Worm (Caenorhabditis elegans) whole organism, L1 larva: ENCODE data around the gene gipc-2.

Experiments
- C04F5.9 ChIP-seq: sonication (generic microtip); optimal IDR thresholded peaks from 2 replicates; lab custom pipeline; 2016; ENCODE audit warnings: missing genetic modification characterization, missing compliant biosample characterization
- C16A3.4 ChIP-seq: fragments of 150-350 bp; optimal IDR thresholded peaks from 2 replicates; lab custom pipeline; 2014; ENCODE audit warnings: missing biosample characterization, missing genetic modification characterization
- aha-1 ChIP-seq: fragments of 150-350 bp; optimal IDR thresholded peaks from 2 replicates; lab custom pipeline; 2014; ENCODE audit warnings: missing biosample characterization, missing genetic modification characterization
- aly-2 ChIP-seq: fragments of 150-350 bp; optimal IDR thresholded peaks from 2 replicates; lab custom pipeline; 2014; ENCODE audit warnings: missing biosample characterization, missing genetic modification characterization
- ceh-8 ChIP-seq: fragments of 200-800 bp; sonication (Bioruptor generic); optimal IDR thresholded peaks from 2 replicates; lab custom pipeline; 2018; ENCODE audit warnings: mild to moderate bottlenecking, missing genetic modification characterization, moderate library complexity, missing compliant biosample characterization
- ces-1 ChIP-seq: fragments of 150-350 bp; optimal IDR thresholded peaks from 2 replicates; lab custom pipeline; 2014; ENCODE audit warnings: missing biosample characterization, missing genetic modification reagents, missing genetic modification characterization
- dpl-1 ChIP-seq, 3 experiments: fragments of 150-350 bp in 2 of 3; sonication (generic microtip) in 1 of 3; optimal IDR thresholded peaks; 2 replicates each; lab custom pipeline; 2014 to 2017; ENCODE audit warnings: missing biosample characterization in 3 of 3, missing genetic modification characterization in 3 of 3, missing genetic modification reagents in 3 of 3
- dsc-1 ChIP-seq: sonication (generic microtip); optimal IDR thresholded peaks from 2 replicates; lab custom pipeline; 2016; ENCODE audit warnings: mild to moderate bottlenecking, missing genetic modification characterization, missing compliant biosample characterization
- efl-1 ChIP-seq, 4 experiments: fragments of 150-350 bp; optimal IDR thresholded peaks in 3 of 4; peaks in 1 of 4; 1 replicate in 1 of 4; 2 replicates in 3 of 4; lab custom pipeline; 2014; ENCODE audit warnings: missing biosample characterization in 2 of 4, missing genetic modification characterization in 2 of 4, missing genetic modification reagents in 2 of 4
- egl-27 ChIP-seq, 2 experiments: fragments of 150-350 bp in 1 of 2; sonication (generic microtip); optimal IDR thresholded peaks; 3 replicates each; lab custom pipeline; 2017 to 2018; ENCODE audit warnings: missing biosample characterization in 2 of 2, missing genetic modification characterization in 2 of 2, missing genetic modification reagents in 2 of 2
- elt-2 ChIP-seq: sonication (generic microtip); optimal IDR thresholded peaks from 2 replicates; lab custom pipeline; 2016; ENCODE audit warnings: missing genetic modification characterization, mild to moderate bottlenecking, inconsistent platforms, missing compliant biosample characterization, missing genetic modification reagents
- elt-3 ChIP-seq, 6 experiments: fragments of 150-350 bp in 1 of 6; sonication (generic microtip); optimal IDR thresholded peaks; 2 replicates each; lab custom pipeline; 2017 to 2018; ENCODE audit warnings: missing biosample characterization in 6 of 6, missing genetic modification characterization in 6 of 6, inconsistent platforms in 1 of 6
- fkh-10 ChIP-seq: sonication (generic microtip); optimal IDR thresholded peaks from 2 replicates; lab custom pipeline; 2017; ENCODE audit warnings: missing biosample characterization, missing genetic modification reagents, missing genetic modification characterization
- fkh-4 ChIP-seq: sonication (generic microtip); optimal IDR thresholded peaks from 2 replicates; lab custom pipeline; 2016; ENCODE audit warnings: missing compliant biosample characterization, missing genetic modification characterization, borderline replicate concordance
- grh-1 ChIP-seq: fragments of 200-800 bp; sonication (Bioruptor generic); IDR thresholded peaks from 2 replicates; pipeline ENCODE4 v1.3.6; 2022; ENCODE audit warnings: missing genetic modification reagents, missing genetic modification characterization, missing compliant biosample characterization
- hlh-17 ChIP-seq: fragments of 200-800 bp; sonication (Bioruptor generic); optimal IDR thresholded peaks from 2 replicates; lab custom pipeline; 2018; ENCODE audit warnings: missing genetic modification characterization, mild to moderate bottlenecking, missing compliant biosample characterization, moderate library complexity, borderline replicate concordance
- hpl-2 ChIP-seq: fragments of 150-350 bp; optimal IDR thresholded peaks from 2 replicates; lab custom pipeline; 2014; ENCODE audit warnings: missing biosample characterization, missing genetic modification reagents, missing genetic modification characterization
- irx-1 ChIP-seq: sonication (generic microtip); optimal IDR thresholded peaks from 2 replicates; lab custom pipeline; 2016; ENCODE audit warnings: missing genetic modification characterization, missing compliant biosample characterization
- mef-2 ChIP-seq: fragments of 150-350 bp; optimal IDR thresholded peaks from 2 replicates; lab custom pipeline; 2014; ENCODE audit warnings: missing biosample characterization, missing genetic modification characterization
- nhr-19 ChIP-seq: fragments of 200-800 bp; sonication (Bioruptor generic); conservative IDR thresholded peaks from 2 replicates; pipeline ENCODE4 v1.3.6; 2022; ENCODE audit warnings: missing genetic modification characterization, missing compliant biosample characterization
- nhr-20 ChIP-seq: sonication (generic microtip); optimal IDR thresholded peaks from 2 replicates; lab custom pipeline; 2016; ENCODE audit warnings: mild to moderate bottlenecking, missing genetic modification characterization, missing compliant biosample characterization
- nhr-237 ChIP-seq: fragments of 150-350 bp; optimal IDR thresholded peaks from 2 replicates; lab custom pipeline; 2014; ENCODE audit warnings: missing biosample characterization, missing genetic modification characterization
- nhr-76 ChIP-seq: sonication (generic microtip); optimal IDR thresholded peaks from 2 replicates; lab custom pipeline; 2017; ENCODE audit warnings: missing biosample characterization, missing genetic modification characterization
- nhr-84 ChIP-seq: sonication (generic microtip); optimal IDR thresholded peaks from 2 replicates; lab custom pipeline; 2017; ENCODE audit warnings: missing biosample characterization, missing genetic modification characterization
- skn-1 ChIP-seq: fragments of 150-350 bp; optimal IDR thresholded peaks from 2 replicates; lab custom pipeline; 2014; ENCODE audit warnings: missing biosample characterization, missing genetic modification characterization
- sox-4 ChIP-seq: sonication (generic microtip); optimal IDR thresholded peaks from 2 replicates; lab custom pipeline; 2016; ENCODE audit warnings: missing genetic modification characterization, missing compliant biosample characterization
- sptf-1 ChIP-seq: fragments of 150-350 bp; optimal IDR thresholded peaks from 2 replicates; lab custom pipeline; 2014; ENCODE audit warnings: missing biosample characterization, missing genetic modification characterization
- tbx-2 ChIP-seq: sonication (generic microtip); optimal IDR thresholded peaks from 2 replicates; lab custom pipeline; 2016; ENCODE audit warnings: missing genetic modification characterization, missing compliant biosample characterization
- zag-1 ChIP-seq: fragments of 150-350 bp; optimal IDR thresholded peaks from 2 replicates; lab custom pipeline; 2014; ENCODE audit warnings: missing biosample characterization, missing genetic modification characterization

Gene gipc-2

DNA sequence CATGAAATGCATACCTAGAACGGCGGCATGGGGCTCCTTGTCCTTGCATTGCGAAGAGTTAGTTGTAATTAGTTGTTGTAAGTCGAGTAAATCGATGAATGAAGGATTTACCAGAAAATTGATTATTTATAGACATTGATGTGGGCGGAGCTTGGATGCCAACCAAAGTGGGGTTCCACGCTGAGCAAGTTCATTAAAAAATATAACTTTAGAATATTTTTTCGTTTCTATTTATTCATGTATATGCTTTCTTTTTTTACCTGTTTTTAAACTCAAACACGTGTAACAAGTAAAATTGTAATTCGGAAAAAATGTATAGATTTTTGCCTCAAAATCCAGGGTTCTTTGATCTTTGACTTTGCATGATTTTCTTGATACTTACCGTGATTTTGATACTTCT lies at the start of gene gipc-2:
Gene gipc-2, minus strand, starts transcription at position 101 of the 400 bp plus-strand sequence.
- TF ChIP-seq dsc-1 (tag; lab: Kevin White, UChicago) (no peak), elt-3 (tag; optimal IDR thresholded peaks at IDR 0.05; lab: Kevin White, UChicago) (no peak), ces-1 (no peak), skn-1 (tag; lab: Kevin White, UChicago) (no peak), fkh-4 (tag; lab: Kevin White, UChicago) (no peak), elt-2 (tag; lab: Kevin White, UChicago) (no peak)
- TF ChIP-seq, all 84 proteins: peak for 0

DNA sequence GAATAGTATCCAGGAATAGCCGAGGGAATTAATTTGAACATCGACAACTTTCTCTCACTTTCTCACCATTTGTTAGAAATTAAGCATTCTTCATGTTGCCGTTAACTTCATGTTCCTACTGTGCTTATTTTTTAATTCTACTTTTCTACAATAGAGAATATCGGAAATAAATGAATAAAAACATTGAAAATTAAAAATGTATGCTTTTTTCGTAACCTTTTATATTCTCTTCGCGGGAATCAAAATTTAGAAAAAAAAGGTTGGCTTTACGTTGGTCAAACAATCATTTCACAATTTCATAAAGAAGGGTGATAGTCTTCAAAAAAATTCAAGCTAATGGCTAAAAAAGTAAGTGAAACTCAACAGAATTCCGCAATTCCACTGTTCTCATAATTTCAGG lies 48.4 kb upstream of the gipc-2 start, which contains the start of gene W01B6.5:
Gene W01B6.5, plus strand, starts transcription at position 301 of the 400 bp plus-strand sequence.
- TF ChIP-seq sox-4 (no peak), hpl-2 (no peak), efl-1 (optimal IDR thresholded peaks at IDR 0.05; lab: Kevin White, UChicago) (no peak), efl-1 (GFP tag; optimal IDR thresholded peaks at IDR 0.05 in 1 of 2; lab: Kevin White, UChicago) (peak in 1 of 2 experiments; percentile 40), aha-1 (tag; lab: Kevin White, UChicago) (no peak)

DNA sequence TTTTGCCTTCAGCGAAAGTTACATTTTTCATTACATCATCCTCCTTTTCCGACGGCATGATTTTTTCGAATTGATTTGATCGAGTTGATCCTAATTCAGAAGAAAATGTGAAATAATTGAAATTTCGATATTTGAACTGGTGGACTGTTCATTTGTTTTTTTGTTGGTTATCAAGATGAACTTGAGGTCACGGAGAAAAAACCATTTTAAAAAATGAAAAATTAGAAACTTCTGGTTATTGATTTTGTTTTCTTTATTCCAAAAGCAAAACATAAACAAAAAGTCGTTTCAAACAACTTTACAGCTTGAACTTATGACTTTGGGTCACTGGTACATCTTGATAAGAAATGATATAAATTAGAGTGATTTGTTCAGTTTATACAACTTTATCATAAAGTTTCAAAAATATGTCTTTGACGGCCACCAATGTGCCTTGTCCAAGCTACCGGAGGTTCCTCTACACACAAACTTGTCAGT lies 47.6 kb upstream of the gipc-2 start, which contains the start of the genes ttbk-4 and W01B6.4:
Gene ttbk-4, minus strand, starts transcription at position 101 of the 477 bp plus-strand sequence.
Gene W01B6.4, plus strand, starts transcription at position 427 of the 477 bp plus-strand sequence.
- no peak for TF ChIP-seq aly-2 (tag; lab: Kevin White, UChicago)
- TF ChIP-seq elt-2 (tag; lab: Kevin White, UChicago): no peak
- TF ChIP-seq nhr-19 (GFP tag; lab: Robert Waterston, UW): no peak
- TF ChIP-seq grh-1 (GFP tag; lab: Robert Waterston, UW): no peak
- no peak for TF ChIP-seq nhr-20 (tag; lab: Kevin White, UChicago)
- TF ChIP-seq, all 84 proteins: peak for 0

DNA sequence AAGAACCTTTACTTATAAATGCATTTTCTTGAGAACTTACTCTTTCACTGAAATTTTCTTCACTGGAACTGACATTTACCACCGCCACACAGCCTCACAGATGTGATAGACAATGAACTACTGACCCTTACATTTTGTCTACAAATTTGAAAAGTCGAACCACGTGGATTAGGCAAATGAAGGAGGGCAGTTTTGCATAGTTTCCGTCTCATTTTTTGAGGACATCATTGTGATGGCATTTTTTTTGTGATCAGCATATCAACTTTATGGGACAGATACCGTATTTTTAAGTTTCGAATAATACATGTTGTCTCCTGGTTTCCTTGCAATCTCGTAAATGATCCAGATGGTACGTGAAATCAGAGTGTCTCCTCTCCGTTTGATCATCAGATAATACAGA lies 45.1 kb upstream of the gipc-2 start, which contains the start of gene W01B6.3:
Gene W01B6.3, minus strand, starts transcription at position 101 of the 400 bp plus-strand sequence.
- TF ChIP-seq dsc-1 (tag; lab: Kevin White, UChicago): no peak
- no peak for TF ChIP-seq elt-2 (tag; lab: Kevin White, UChicago)
- no peak for TF ChIP-seq tbx-2
- TF ChIP-seq hlh-17 (GFP tag; lab: Kevin White, UChicago): no peak
- no peak for TF ChIP-seq C04F5.9 (tag; lab: Kevin White, UChicago)
- TF ChIP-seq ceh-8 (GFP tag; lab: Kevin White, UChicago): no peak
- TF ChIP-seq irx-1 (tag; lab: Kevin White, UChicago): no peak
- no peak for TF ChIP-seq dpl-1 (GFP tag; optimal IDR thresholded peaks at IDR 0.05; lab: Kevin White, UChicago)
- no peak for TF ChIP-seq egl-27 (tag; optimal IDR thresholded peaks at IDR 0.05; lab: Kevin White, UChicago)

DNA sequence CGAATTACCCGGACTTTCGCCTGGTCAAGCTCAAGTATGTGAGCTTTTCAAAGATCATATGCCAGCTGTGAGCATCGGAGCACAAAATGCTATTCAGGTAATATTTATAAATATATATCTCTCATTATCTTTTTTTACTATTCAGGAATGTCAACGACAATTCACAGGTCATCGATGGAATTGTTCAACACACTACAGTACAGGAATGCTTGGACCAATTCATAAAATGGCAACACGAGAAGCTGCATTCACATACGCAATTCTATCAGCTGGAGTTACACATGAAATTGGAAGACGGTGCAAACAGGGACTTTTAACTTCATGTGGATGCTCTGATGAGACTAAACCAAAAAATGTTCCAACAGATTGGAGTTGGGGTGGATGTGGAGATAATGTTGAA lies 40.8 kb upstream of the gipc-2 start:
- TF ChIP-seq nhr-76 (tag; lab: Kevin White, UChicago) (no peak), C16A3.4 (tag; lab: Kevin White, UChicago) (no peak)
- TF ChIP-seq, all 84 proteins: peak for 0

DNA sequence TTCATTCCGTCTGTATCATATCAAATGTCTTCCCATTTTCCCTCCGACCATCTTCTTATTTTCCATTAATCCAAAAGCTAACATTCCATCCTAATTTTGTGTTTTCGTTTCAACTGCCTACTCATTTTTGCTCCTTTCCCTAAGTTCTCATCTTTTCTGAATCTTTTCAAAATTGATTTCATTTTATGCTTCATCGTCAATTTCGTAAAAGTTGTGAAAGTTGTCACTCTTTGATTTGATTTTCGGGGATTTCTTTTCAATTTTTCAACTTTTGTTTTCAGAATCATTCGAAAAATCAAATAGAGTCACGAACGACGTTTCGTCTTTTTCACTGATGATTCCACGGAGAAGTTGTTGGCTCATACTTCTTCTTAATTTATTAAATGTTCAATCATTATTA lies 40.1 kb upstream of the gipc-2 start, which contains the start of gene cwn-2:
Gene cwn-2, plus strand, starts transcription at position 276 of the 400 bp plus-strand sequence.
- TF ChIP-seq skn-1 (tag; lab: Kevin White, UChicago) (no peak), mef-2 (tag; lab: Kevin White, UChicago) (no peak), egl-27 (tag; optimal IDR thresholded peaks at IDR 0.05; lab: Kevin White, UChicago) (no peak), nhr-84 (tag; lab: Kevin White, UChicago) (no peak), irx-1 (tag; lab: Kevin White, UChicago) (no peak), zag-1 (no peak), C04F5.9 (tag; lab: Kevin White, UChicago) (no peak), sptf-1 (tag; lab: Kevin White, UChicago) (no peak), elt-2 (tag; lab: Kevin White, UChicago) (no peak), nhr-237 (no peak), efl-1 (optimal IDR thresholded peaks at IDR 0.05; lab: Kevin White, UChicago) (no peak), efl-1 (GFP tag; optimal IDR thresholded peaks at IDR 0.05 in 1 of 2; lab: Kevin White, UChicago) (peak in 1 of 2 experiments; percentile 91), fkh-10 (peak; percentile 86)
- TF ChIP-seq, all 84 proteins: peak for 2
